Worm (Caenorhabditis elegans): ENCODE results near the gene F58H1.7.

Gene F58H1.7

ce11 chrV:12001747-12002456, 37.3 kb upstream of the F58H1.7 start, which contains the start of gene gcy-33 (continued):
- TF ChIP-seq aptf-3 (GFP tag; IDR thresholded peaks at IDR 0.05), result 0 out of 2 replicates have a peak, but pooled peaks have one; percentile 62
- no peak for TF ChIP-seq tbx-9 (tag; optimal IDR thresholded peaks at IDR 0.05; ENCODE audit: borderline replicate concordance)
- TF ChIP-seq nhr-90 (tag; optimal IDR thresholded peaks at IDR 0.05), result peak; percentile 94
- peak; percentile 87 for TF ChIP-seq lin-40 (tag; optimal IDR thresholded peaks at IDR 0.05)
- TF ChIP-seq ccch-3 (GFP tag; optimal IDR thresholded peaks at IDR 0.05), result no peak
- peak; percentile 96 for TF ChIP-seq ets-4 (GFP tag; optimal IDR thresholded peaks at IDR 0.05)
- peak; percentile 93 for TF ChIP-seq repo-1 (tag; optimal IDR thresholded peaks at IDR 0.05)
- TF ChIP-seq madf-6 (GFP tag; IDR thresholded peaks at IDR 0.05), result peak; percentile 70
- TF ChIP-seq ztf-18 (tag; optimal IDR thresholded peaks at IDR 0.05), result peak; percentile 75

- TF ChIP-seq tbp1 (GFP tag; optimal IDR thresholded peaks at IDR 0.05) (no peak), madf-10 (tag; optimal IDR thresholded peaks at IDR 0.05) (no peak), F57A8.1 (GFP tag; optimal IDR thresholded peaks at IDR 0.05) (no peak), ztf-3 (GFP tag; optimal IDR thresholded peaks at IDR 0.05) (no peak)
These were observed 32.8 kb upstream of the F58H1.7 start for ce11 chrV:11997403-11997802.

ce11 chrV:11995862-11996261, 31.2 kb upstream of the F58H1.7 start, which contains the start of gene C52E4.12:
Gene C52E4.12, plus strand, starts transcription at chrV:11996162.
- TF ChIP-seq Y95B8A.8 (GFP tag; IDR thresholded peaks at IDR 0.05) (no peak), nhr-179 (tag; optimal IDR thresholded peaks at IDR 0.05) (no peak), lsy-27 (tag; optimal IDR thresholded peaks at IDR 0.05; ENCODE audit: borderline replicate concordance, insufficient read depth) (no peak), T26A5.8 (tag; optimal IDR thresholded peaks at IDR 0.05) (no peak), ccch-3 (GFP tag; optimal IDR thresholded peaks at IDR 0.05) (no peak), pbrm-1 (GFP tag; IDR thresholded peaks at IDR 0.05) (no peak), snpc-3.4 (tag; optimal IDR thresholded peaks at IDR 0.05) (no peak), F10E7.11 (tag; optimal IDR thresholded peaks at IDR 0.05) (no peak), ZK185.1 (tag; optimal IDR thresholded peaks at IDR 0.05; ENCODE audit: poor library complexity, severe bottlenecking) (no peak), F57A8.1 (GFP tag; optimal IDR thresholded peaks at IDR 0.05) (no peak), sdz-38 (tag; optimal IDR thresholded peaks at IDR 0.05) (no peak), F49E8.2 (tag; optimal IDR thresholded peaks at IDR 0.05; ENCODE audit: insufficient read depth) (no peak), ztf-26 (tag; optimal IDR thresholded peaks at IDR 0.05) (no peak), F52B5.7 (tag; optimal IDR thresholded peaks at IDR 0.05) (no peak), ceh-79 (tag; optimal IDR thresholded peaks at IDR 0.05) (no peak), ceh-27 (GFP tag; optimal IDR thresholded peaks at IDR 0.05) (no peak), nhr-80 (tag; optimal IDR thresholded peaks at IDR 0.05) (no peak), zim-3 (tag; optimal IDR thresholded peaks at IDR 0.05) (no peak), him-1 (tag; optimal IDR thresholded peaks at IDR 0.05) (no peak)

ce11 chrV:11993706-11994345, 29.2 kb upstream of the F58H1.7 start, which contains the start of the genes cyl-1 and C52E4.7:
Gene cyl-1, minus strand, starts transcription at chrV:11993723.
Gene C52E4.7, plus strand, starts transcription at chrV:11994295.
- TF ChIP-seq snpc-4 (GFP tag; optimal IDR thresholded peaks at IDR 0.05) (no peak), snpc-4 (tag; optimal IDR thresholded peaks at IDR 0.05) (peak; percentile 26 to 83 (median 60)), ceh-40 (GFP tag; IDR thresholded peaks at IDR 0.05) (no peak), unc-130 (GFP tag; optimal IDR thresholded peaks at IDR 0.05) (no peak), dpff-1 (tag; optimal IDR thresholded peaks at IDR 0.05) (no peak), madf-3 (GFP tag; IDR thresholded peaks at IDR 0.05) (peak; percentile 98), hlh-26 (GFP tag; conservative IDR thresholded peaks at IDR 0.05) (no peak), tbx-9 (tag; optimal IDR thresholded peaks at IDR 0.05; ENCODE audit: borderline replicate concordance) (no peak), hrde-1 (tag; optimal IDR thresholded peaks at IDR 0.05; ENCODE audit: borderline replicate concordance) (no peak), C06A6.2 (GFP tag; conservative IDR thresholded peaks at IDR 0.05) (no peak), ztf-18 (tag; optimal IDR thresholded peaks at IDR 0.05) (no peak), C17E4.6 (GFP tag; IDR thresholded peaks at IDR 0.05) (no peak), lsl-1 (GFP tag; optimal IDR thresholded peaks at IDR 0.05) (peak; percentile 20), K11D2.4 (GFP tag; IDR thresholded peaks at IDR 0.05) (no peak), efl-1 (GFP tag; optimal IDR thresholded peaks at IDR 0.05) (peak; percentile 14)
